Fruit fly (Drosophila melanogaster) whole organism, pupa: ENCODE results near the gene plum.
A peak's percentile ranks its signal among the peaks of the same experiment; 100 is the strongest.

Experiments
- CG10348 ChIP-seq: fragments of 200-800 bp; sonication (Bioruptor generic); IDR thresholded peaks from 2 replicates; pipeline ENCODE4 v1.3.6; 2022; ENCODE audit warnings: missing biosample characterization, missing genetic modification characterization
- CG13204 ChIP-seq: fragments of 200-800 bp; sonication (Bioruptor generic); optimal IDR thresholded peaks from 2 replicates; lab custom pipeline; 2018; ENCODE audit warnings: missing biosample characterization, mild to moderate bottlenecking, missing genetic modification characterization, moderate library complexity
- CG14655 ChIP-seq: fragments of 200-800 bp; sonication (Bioruptor generic); optimal IDR thresholded peaks from 3 replicates; lab custom pipeline; 2017; ENCODE audit warnings: mild to moderate bottlenecking, missing biosample characterization, missing genetic modification reagents, missing genetic modification characterization
- CG17806 ChIP-seq: fragments of 200-800 bp; sonication (Bioruptor generic); optimal IDR thresholded peaks from 2 replicates; lab custom pipeline; 2018; ENCODE audit warnings: missing biosample characterization, mild to moderate bottlenecking, missing genetic modification characterization, moderate library complexity
- CG4496 ChIP-seq: fragments of 200-800 bp; sonication (Bioruptor generic); IDR thresholded peaks from 3 replicates; pipeline ENCODE4 v1.3.6; 2022; ENCODE audit warnings: missing biosample characterization, missing genetic modification characterization
- D1 ChIP-seq: fragments of 200-800 bp; sonication (Bioruptor generic); optimal IDR thresholded peaks from 2 replicates; lab custom pipeline; 2018; ENCODE audit warnings: missing biosample characterization, mild to moderate bottlenecking, missing genetic modification characterization, moderate library complexity
- Pif1B ChIP-seq: fragments of 200-800 bp; sonication (Bioruptor generic); optimal IDR thresholded peaks from 3 replicates; lab custom pipeline; 2016; ENCODE audit warnings: missing biosample characterization, missing genetic modification characterization
- Snoo ChIP-seq: fragments of 200-800 bp; sonication (Bioruptor generic); optimal IDR thresholded peaks from 3 replicates; lab custom pipeline; 2017; ENCODE audit warnings: missing biosample characterization, mild to moderate bottlenecking, missing genetic modification characterization, inconsistent platforms
- fd96Ca ChIP-seq: fragments of 200-800 bp; sonication (Bioruptor generic); IDR thresholded peaks from 3 replicates; pipeline ENCODE4 v1.3.6; 2022; ENCODE audit warnings: missing biosample characterization, missing genetic modification characterization
- gl ChIP-seq: fragments of 200-800 bp; sonication (Bioruptor generic); optimal IDR thresholded peaks from 2 replicates; lab custom pipeline; 2018; ENCODE audit warnings: missing biosample characterization, mild to moderate bottlenecking, missing genetic modification characterization

dm6 chr3R:26500355-26500754 lies 34.7 kb downstream of the plum start:
- no peak for TF ChIP-seq CG13204 (GFP tag; lab: Kevin White, UChicago)
- peak; percentile 3 for TF ChIP-seq gl
- TF ChIP-seq CG14655 (GFP tag; lab: Kevin White, UChicago), result peak; percentile 75
- no peak for TF ChIP-seq Snoo (tag; lab: Kevin White, UChicago)
- peak; percentile 13 for TF ChIP-seq Pif1B (GFP tag; lab: Kevin White, UChicago)
- peak; percentile 72; the same call in 2 of the 3 replicates for TF ChIP-seq CG4496 (GFP tag; lab: Robert Waterston, UW)
- peak; percentile 70; the same call in 2 of the 3 replicates for TF ChIP-seq fd96Ca (GFP tag; lab: Robert Waterston, UW)
- TF ChIP-seq D1, result no peak
- TF ChIP-seq CG17806 (tag; lab: Kevin White, UChicago), result peak; percentile 59
- TF ChIP-seq CG10348, result no peak
